Fruit fly (Drosophila melanogaster): ENCODE results near the gene Unc-76.

Gene Unc-76

dm6 chrX:2036800-2037488 lies 43.5 kb upstream of the Unc-76 start (continued):
- TF ChIP-seq Abd-B (GFP tag; optimal IDR thresholded peaks at IDR 0.05): no peak
- peak; percentile 25 for TF ChIP-seq Hr3 (GFP tag; optimal IDR thresholded peaks at IDR 0.05)
- peak; percentile 90 for TF ChIP-seq sens (GFP tag)
- peak; percentile 4 for TF ChIP-seq CG1529 (GFP tag; optimal IDR thresholded peaks at IDR 0.05)
- peak; percentile 14 for TF ChIP-seq CG12942 (GFP tag; optimal IDR thresholded peaks at IDR 0.05)
- peak; percentile 4 for TF ChIP-seq CG15601 (tag; optimal IDR thresholded peaks at IDR 0.05)
- TF ChIP-seq CG30431 (GFP tag; optimal IDR thresholded peaks at IDR 0.05): peak; percentile 19
- no peak for TF ChIP-seq D (optimal IDR thresholded peaks at IDR 0.05)
- peak; percentile 10 for TF ChIP-seq D (GFP tag; optimal IDR thresholded peaks at IDR 0.05)
- TF ChIP-seq row (GFP tag; IDR thresholded peaks at IDR 0.05): peak; percentile 92
- TF ChIP-seq Rfx (GFP tag; IDR thresholded peaks at IDR 0.05): peak; percentile 25; the same call in 1 of the 2 replicates
- TF ChIP-seq Trl (optimal IDR thresholded peaks at IDR 0.05): no peak
- peak; percentile 25 for TF ChIP-seq Trl (GFP tag; optimal IDR thresholded peaks at IDR 0.05)
- peak; percentile 25 for TF ChIP-seq az2 (GFP tag; optimal IDR thresholded peaks at IDR 0.05)
- TF ChIP-seq Camta (GFP tag; optimal IDR thresholded peaks at IDR 0.05): peak; percentile 31
- peak; percentile 40 for TF ChIP-seq CoRest (tag; optimal IDR thresholded peaks at IDR 0.05)
- TF ChIP-seq Xrp1 (GFP tag; IDR thresholded peaks at IDR 0.05): peak; percentile 38; the same call in 1 of the 2 replicates
- TF ChIP-seq zf30C (GFP tag; optimal IDR thresholded peaks at IDR 0.05): no peak
- peak; percentile 28 for TF ChIP-seq CG18262 (tag; optimal IDR thresholded peaks at IDR 0.05)
- TF ChIP-seq Ptx1 (GFP tag; IDR thresholded peaks at IDR 0.05): peak; percentile 18; the same call in 1 of the 2 replicates
- TF ChIP-seq CG2120 (GFP tag; optimal IDR thresholded peaks at IDR 0.05): peak; percentile 24
- peak; percentile 44 for TF ChIP-seq gem (tag; optimal IDR thresholded peaks at IDR 0.05)
- peak; percentile 11 for TF ChIP-seq pum (GFP tag; optimal IDR thresholded peaks at IDR 0.05)
- peak; percentile 4 for TF ChIP-seq bcd (GFP tag; optimal IDR thresholded peaks at IDR 0.05)
- peak; percentile 34 for TF ChIP-seq CG30403 (GFP tag; optimal IDR thresholded peaks at IDR 0.05)

dm6 chrX:2037605-2038004 lies 42.8 kb upstream of the Unc-76 start:
- TF ChIP-seq sd (tag; optimal IDR thresholded peaks at IDR 0.05) (peak; percentile 22), Nf-YC (tag; optimal IDR thresholded peaks at IDR 0.05) (peak; percentile 83), slbo (GFP tag; IDR thresholded peaks at IDR 0.05) (no peak), Spps (tag; optimal IDR thresholded peaks at IDR 0.05) (no peak), Nf-YB (GFP tag; optimal IDR thresholded peaks at IDR 0.05) (peak; percentile 73), CG12769 (tag; optimal IDR thresholded peaks at IDR 0.05) (peak; percentile 5), sens (GFP tag) (peak; percentile 58), CG8924 (tag; optimal IDR thresholded peaks at IDR 0.05) (no peak), CG15696 (tag; optimal IDR thresholded peaks at IDR 0.05) (no peak), CG6813 (GFP tag; optimal IDR thresholded peaks at IDR 0.05) (no peak), onecut (GFP tag; IDR thresholded peaks at IDR 0.05) (no peak), Xbp1 (GFP tag; optimal IDR thresholded peaks at IDR 0.05) (no peak), CG10321 (GFP tag; IDR thresholded peaks at IDR 0.05) (peak; percentile 77), wdn (GFP tag; IDR thresholded peaks at IDR 0.05) (no peak), dm (GFP tag; optimal IDR thresholded peaks at IDR 0.05) (no peak), dpn (GFP tag; optimal IDR thresholded peaks at IDR 0.05) (no peak), sr (GFP tag; IDR thresholded peaks at IDR 0.05) (peak; percentile 74; the same call in 2 of the 3 replicates)
